Worm (Caenorhabditis elegans) whole organism, L1 larva: ENCODE results near the gene npp-5.

Experiments
- lin-13 ChIP-seq: fragments of 150-350 bp; optimal IDR thresholded peaks from 2 replicates; lab custom pipeline; 2014; ENCODE audit warnings: missing biosample characterization, missing genetic modification reagents, missing genetic modification characterization
- pag-3 ChIP-seq: sonication (generic microtip); optimal IDR thresholded peaks from 2 replicates; lab custom pipeline; 2017; ENCODE audit warnings: missing genetic modification characterization, mild to moderate bottlenecking, missing compliant biosample characterization, antibody characterized with exemption, borderline replicate concordance; ENCODE audit not compliant: insufficient read depth

DNA sequence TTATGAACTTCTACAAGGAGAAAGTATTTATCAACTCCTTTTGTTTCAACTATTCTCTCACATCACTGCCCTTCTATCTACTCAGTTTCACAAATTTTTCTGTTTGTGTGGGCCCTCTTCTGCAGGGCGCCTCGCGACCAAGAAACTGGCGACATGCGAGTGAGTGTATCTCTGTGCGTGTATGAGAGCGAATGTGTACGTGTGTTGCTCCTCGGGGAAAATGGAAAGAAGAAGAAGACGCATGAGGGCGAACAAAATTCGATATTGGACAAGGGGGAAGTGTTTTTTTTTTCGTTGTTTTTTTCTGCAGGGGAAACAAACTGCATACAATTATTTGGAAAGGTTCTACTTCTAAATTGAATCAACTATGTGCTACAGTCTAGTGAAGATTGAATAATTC, 22.0 kb upstream of the npp-5 start:
- no peak for TF ChIP-seq lin-13 (GFP tag; lab: Kevin White, UChicago)
- TF ChIP-seq pag-3 (tag; lab: Kevin White, UChicago): no peak
